Worm (Caenorhabditis elegans) whole organism, early embryonic: ENCODE measurements around the gene bgnt-1.4.

ENCODE experiments used
- F13C5.2 ChIP-seq: sonication (generic microtip); optimal IDR thresholded peaks from 2 replicates; lab custom pipeline; 2017; ENCODE audit warnings: mild to moderate bottlenecking, missing genetic modification characterization, inconsistent platforms, missing compliant biosample characterization
- aly-1 ChIP-seq: sonication (generic microtip); optimal IDR thresholded peaks from 2 replicates; lab custom pipeline; 2016; ENCODE audit warnings: missing genetic modification characterization, missing compliant biosample characterization
- ama-1 ChIP-seq: fragments of 150-350 bp; optimal IDR thresholded peaks from 2 replicates; lab custom pipeline; 2014
- ceh-13 ChIP-seq: fragments of 200-800 bp; sonication (Bioruptor generic); optimal IDR thresholded peaks from 2 replicates; lab custom pipeline; 2018; ENCODE audit warnings: mild to moderate bottlenecking, missing genetic modification characterization, missing compliant biosample characterization
- ceh-36 ChIP-seq: sonication (generic microtip); optimal IDR thresholded peaks from 2 replicates; lab custom pipeline; 2016; ENCODE audit warnings: missing genetic modification characterization, inconsistent platforms, missing compliant biosample characterization
- flt-1 ChIP-seq: fragments of 200-800 bp; sonication (Bioruptor generic); IDR thresholded peaks from 2 replicates; pipeline ENCODE4 v1.3.6; 2022; ENCODE audit warnings: missing genetic modification characterization, missing compliant biosample characterization
- hmbx-1 ChIP-seq: sonication (generic microtip); optimal IDR thresholded peaks from 2 replicates; lab custom pipeline; 2016; ENCODE audit warnings: mild to moderate bottlenecking, missing genetic modification characterization, missing compliant biosample characterization
- hmg-4 ChIP-seq: fragments of 200-800 bp; sonication (Bioruptor generic); optimal IDR thresholded peaks from 2 replicates; lab custom pipeline; 2018; ENCODE audit warnings: mild to moderate bottlenecking, missing genetic modification characterization, missing compliant biosample characterization
- hnd-1 ChIP-seq: sonication (generic microtip); optimal IDR thresholded peaks from 2 replicates; lab custom pipeline; 2016; ENCODE audit warnings: missing genetic modification characterization, missing compliant biosample characterization
- sea-1 ChIP-seq: fragments of 200-800 bp; sonication (Bioruptor generic); conservative IDR thresholded peaks from 2 replicates; pipeline ENCODE4 v1.3.6; 2022; ENCODE audit warnings: missing genetic modification characterization, missing compliant biosample characterization
- tbx-11 ChIP-seq: fragments of 200-800 bp; sonication (Bioruptor generic); IDR thresholded peaks from 2 replicates; pipeline ENCODE4 v1.3.6; 2022; ENCODE audit warnings: missing genetic modification characterization, missing compliant biosample characterization
- tbx-37 ChIP-seq: fragments of 200-800 bp; sonication (Bioruptor generic); conservative IDR thresholded peaks from 2 replicates; pipeline ENCODE4 v1.3.6; 2022; ENCODE audit warnings: missing genetic modification reagents, missing genetic modification characterization, missing compliant biosample characterization
- tra-4 ChIP-seq: sonication (generic microtip); optimal IDR thresholded peaks from 2 replicates; lab custom pipeline; 2017; ENCODE audit warnings: missing genetic modification characterization, missing compliant biosample characterization

DNA sequence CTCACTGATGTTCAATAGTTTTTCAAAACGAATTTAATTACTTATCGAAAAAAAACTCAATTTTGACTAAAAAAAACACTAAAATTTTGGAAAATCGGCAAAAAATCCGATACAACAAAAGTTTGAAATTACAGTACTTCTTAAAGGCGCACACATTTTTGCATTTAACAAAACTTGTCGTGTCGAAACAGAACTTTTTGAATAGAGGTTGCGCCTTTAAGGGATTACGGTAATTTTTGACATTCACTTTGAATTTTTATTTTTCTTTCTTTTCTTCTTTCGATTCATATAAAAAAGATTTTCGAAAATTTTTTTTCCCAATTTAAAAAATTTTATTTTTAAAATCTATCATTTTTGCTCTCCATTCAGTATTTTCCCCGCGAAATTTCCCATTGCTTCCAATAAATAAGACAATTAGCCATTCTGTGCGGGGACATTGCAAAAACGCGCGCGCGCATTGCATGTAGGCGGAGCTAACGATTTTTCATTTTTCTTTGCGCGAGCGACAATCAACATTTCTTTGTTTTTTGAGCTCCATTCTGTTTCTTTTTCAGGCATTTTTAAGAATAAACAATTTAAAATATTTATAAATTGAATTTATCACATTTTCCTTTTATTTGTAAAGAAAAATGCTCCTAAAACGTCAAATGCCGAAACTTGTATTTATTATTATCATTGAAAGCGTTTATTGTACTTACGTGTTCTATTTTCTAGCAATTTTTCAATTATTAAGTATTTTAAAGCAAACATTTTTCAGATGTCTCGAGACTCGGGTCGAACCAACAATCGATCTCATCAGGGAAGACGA, 29.4 kb upstream of the bgnt-1.4 start, which contains the start of gene F39G3.3:
- TF ChIP-seq ama-1 (lab: Kevin White, UChicago) (no peak), hnd-1 (tag; lab: Kevin White, UChicago) (peak; percentile 75), hmg-4 (peak; percentile 85), tbx-37 (peak; percentile 82), flt-1 (GFP tag; lab: Robert Waterston, UW) (peak; percentile 74), ceh-36 (peak; percentile 81), sea-1 (GFP tag; lab: Robert Waterston, UW) (peak; percentile 74; the same call in 1 of the 2 replicates), tbx-11 (peak; percentile 87), tra-4 (tag; lab: Kevin White, UChicago) (peak; percentile 15), F13C5.2 (tag; lab: Kevin White, UChicago) (peak; percentile 94), hmbx-1 (tag; lab: Kevin White, UChicago) (peak; percentile 63), aly-1 (tag; lab: Kevin White, UChicago) (peak; percentile 65), ceh-13 (GFP tag; lab: Kevin White, UChicago) (peak; percentile 83)
